Fruit fly (Drosophila melanogaster) whole organism, embryonic: Measurements from ENCODE around the gene CG13640.

Source experiments
- CG10147 ChIP-seq: fragments of 200-800 bp; sonication (Bioruptor generic); optimal IDR thresholded peaks from 2 replicates; lab custom pipeline; 2019; ENCODE audit warnings: missing biosample characterization, mild to moderate bottlenecking, missing genetic modification characterization, moderate library complexity
- CG10209 ChIP-seq: fragments of 200-800 bp; sonication (Bioruptor generic); optimal IDR thresholded peaks from 3 replicates; lab custom pipeline; 2017; ENCODE audit warnings: missing biosample characterization, mild to moderate bottlenecking, missing genetic modification characterization, missing genetic modification reagents
- CG10959 ChIP-seq: fragments of 200-800 bp; sonication (Bioruptor generic); IDR thresholded peaks from 2 replicates; pipeline ENCODE4 v1.3.6; 2022; ENCODE audit warnings: missing biosample characterization, missing genetic modification characterization
- CG11723 ChIP-seq: fragments of 200-800 bp; sonication (Bioruptor generic); optimal IDR thresholded peaks from 2 replicates; lab custom pipeline; 2017; ENCODE audit warnings: missing biosample characterization, mild to moderate bottlenecking, missing genetic modification characterization
- CG1233 ChIP-seq: fragments of 200-800 bp; sonication (Bioruptor generic); optimal IDR thresholded peaks from 4 replicates; lab custom pipeline; 2018; ENCODE audit warnings: missing biosample characterization, mild to moderate bottlenecking, missing genetic modification characterization
- CG1603 ChIP-seq: fragments of 200-800 bp; sonication (Bioruptor generic); optimal IDR thresholded peaks from 2 replicates; lab custom pipeline; 2019; ENCODE audit warnings: missing biosample characterization, mild to moderate bottlenecking, missing genetic modification characterization, moderate library complexity
- CG16779 ChIP-seq: fragments of 200-800 bp; sonication (Bioruptor generic); IDR thresholded peaks from 2 replicates; pipeline ENCODE4 v1.3.6; 2022; ENCODE audit warnings: missing biosample characterization, missing genetic modification characterization
- CG16815 ChIP-seq: fragments of 200-800 bp; sonication (Bioruptor generic); optimal IDR thresholded peaks from 3 replicates; lab custom pipeline; 2017; ENCODE audit warnings: missing biosample characterization, mild to moderate bottlenecking, missing genetic modification characterization
- CG17328 ChIP-seq: fragments of 200-800 bp; sonication (Bioruptor generic); IDR thresholded peaks from 2 replicates; pipeline ENCODE4 v1.3.6; 2022; ENCODE audit warnings: missing biosample characterization, missing genetic modification characterization
- CG18262 ChIP-seq: fragments of 200-800 bp; optimal IDR thresholded peaks from 3 replicates; lab custom pipeline; 2019; ENCODE audit warnings: missing biosample characterization, mild to moderate bottlenecking, missing genetic modification characterization, moderate library complexity
- CG2202 ChIP-seq: fragments of 200-800 bp; sonication (Bioruptor generic); optimal IDR thresholded peaks from 2 replicates; lab custom pipeline; 2018; ENCODE audit warnings: missing biosample characterization, mild to moderate bottlenecking, missing genetic modification characterization
- CG31224 ChIP-seq: fragments of 200-800 bp; sonication (Bioruptor generic); IDR thresholded peaks from 2 replicates; pipeline ENCODE4 v1.3.6; 2022; ENCODE audit warnings: missing biosample characterization, missing genetic modification characterization
- CG32767 ChIP-seq: fragments of 200-800 bp; sonication (Bioruptor generic); IDR thresholded peaks from 2 replicates; pipeline ENCODE4 v1.3.6; 2022; ENCODE audit warnings: missing biosample characterization, missing genetic modification characterization
- CG4360 ChIP-seq: fragments of 200-800 bp; sonication (Bioruptor generic); IDR thresholded peaks from 2 replicates; pipeline ENCODE4 v1.3.6; 2022; ENCODE audit warnings: missing biosample characterization, missing genetic modification characterization
- CG6765 ChIP-seq: fragments of 200-800 bp; sonication (Bioruptor generic); optimal IDR thresholded peaks from 3 replicates; lab custom pipeline; 2017; ENCODE audit warnings: missing biosample characterization, mild to moderate bottlenecking, missing genetic modification characterization
- CG7839 ChIP-seq: fragments of 200-800 bp; sonication (Bioruptor generic); optimal IDR thresholded peaks from 3 replicates; lab custom pipeline; 2018; ENCODE audit warnings: missing biosample characterization, mild to moderate bottlenecking, missing genetic modification characterization, moderate library complexity
- CHES-1-like ChIP-seq: fragments of 200-800 bp; sonication (Bioruptor generic); optimal IDR thresholded peaks from 2 replicates; lab custom pipeline; 2016; ENCODE audit warnings: missing biosample characterization, missing genetic modification characterization
- CoRest ChIP-seq: fragments of 200-800 bp; sonication (Bioruptor generic); optimal IDR thresholded peaks from 3 replicates; lab custom pipeline; 2018; ENCODE audit warnings: missing biosample characterization, mild to moderate bottlenecking, missing genetic modification characterization, moderate library complexity
- Dbx ChIP-seq: fragments of 200-800 bp; sonication (Bioruptor generic); IDR thresholded peaks from 3 replicates; pipeline ENCODE4 v1.3.6; 2022; ENCODE audit warnings: missing biosample characterization, missing genetic modification characterization
- Dref ChIP-seq: fragments of 200-800 bp; sonication (Bioruptor generic); IDR thresholded peaks from 2 replicates; pipeline ENCODE4 v1.3.6; 2022; ENCODE audit warnings: missing biosample characterization, missing genetic modification characterization
- Ets65A ChIP-seq: fragments of 200-800 bp; sonication (Bioruptor generic); peaks from one replicate; lab custom pipeline; 2016; ENCODE audit warnings: missing biosample characterization, missing genetic modification characterization
- HLHmδ ChIP-seq: fragments of 200-800 bp; sonication (Bioruptor generic); optimal IDR thresholded peaks from 2 replicates; lab custom pipeline; 2018; ENCODE audit warnings: missing biosample characterization, mild to moderate bottlenecking, missing genetic modification characterization, moderate library complexity
- Hmr ChIP-seq: fragments of 200-800 bp; sonication (Bioruptor generic); optimal IDR thresholded peaks from 3 replicates; lab custom pipeline; 2017; ENCODE audit warnings: mild to moderate bottlenecking, missing biosample characterization, missing genetic modification reagents, missing genetic modification characterization
- Hr3 ChIP-seq: fragments of 200-800 bp; sonication (Bioruptor generic); optimal IDR thresholded peaks from 3 replicates; lab custom pipeline; 2016; ENCODE audit warnings: missing biosample characterization, missing genetic modification characterization
- MBD-R2 ChIP-seq: fragments of 200-800 bp; sonication (Bioruptor generic); IDR thresholded peaks from 2 replicates; pipeline ENCODE4 v1.3.6; 2022; ENCODE audit warnings: missing biosample characterization, missing genetic modification characterization
- MESR4 ChIP-seq: fragments of 200-800 bp; sonication (Bioruptor generic); optimal IDR thresholded peaks from 2 replicates; lab custom pipeline; 2018; ENCODE audit warnings: missing biosample characterization, mild to moderate bottlenecking, missing genetic modification characterization, moderate library complexity
- Med ChIP-seq: fragments of 200-800 bp; sonication (Bioruptor generic); peaks from one replicate; lab custom pipeline; 2016; ENCODE audit warnings: missing biosample characterization, missing genetic modification characterization, mild to moderate bottlenecking, inconsistent platforms, moderate library complexity
- Nf-YB ChIP-seq: fragments of 200-800 bp; sonication (Bioruptor generic); optimal IDR thresholded peaks from 3 replicates; lab custom pipeline; 2019; ENCODE audit warnings: missing biosample characterization, mild to moderate bottlenecking, missing genetic modification characterization, moderate library complexity
- Sox100B ChIP-seq: fragments of 200-800 bp; sonication (Bioruptor generic); optimal IDR thresholded peaks from 3 replicates; lab custom pipeline; 2018; ENCODE audit warnings: missing biosample characterization, mild to moderate bottlenecking, missing genetic modification characterization
- Spps ChIP-seq: fragments of 200-800 bp; sonication (Bioruptor generic); optimal IDR thresholded peaks from 2 replicates; lab custom pipeline; 2018; ENCODE audit warnings: missing biosample characterization, mild to moderate bottlenecking, missing genetic modification characterization
- Tbp ChIP-seq: fragments of >200 bp; optimal IDR thresholded peaks from 2 replicates; lab custom pipeline; 2018; ENCODE audit warnings: missing biosample characterization, missing genetic modification characterization
- bab2 ChIP-seq: fragments of 200-800 bp; sonication (Bioruptor generic); optimal IDR thresholded peaks from 2 replicates; lab custom pipeline; 2016; ENCODE audit warnings: missing biosample characterization, missing genetic modification characterization
- bcd ChIP-seq: fragments of 200-800 bp; sonication (Bioruptor generic); optimal IDR thresholded peaks from 2 replicates; lab custom pipeline; 2017; ENCODE audit warnings: missing biosample characterization, mild to moderate bottlenecking, missing genetic modification characterization
- da ChIP-seq: fragments of 200-800 bp; sonication (Bioruptor generic); optimal IDR thresholded peaks from 2 replicates; lab custom pipeline; 2016; ENCODE audit warnings: missing biosample characterization, missing genetic modification characterization
- dysf ChIP-seq: fragments of 200-800 bp; sonication (Bioruptor generic); IDR thresholded peaks from 3 replicates; pipeline ENCODE4 v1.3.6; 2022; ENCODE audit warnings: missing biosample characterization, missing genetic modification characterization
- hkb ChIP-seq, 2 experiments: fragments of 200-800 bp in 1 of 2; fragments of >200 bp in 1 of 2; sonication (Bioruptor generic) in 1 of 2; IDR thresholded peaks in 1 of 2; optimal IDR thresholded peaks in 1 of 2; 2 replicates each; pipeline versions ENCODE4 v1.3.6 to Lab custom; 2017 to 2022; ENCODE audit warnings: missing biosample characterization in 1 of 2, missing genetic modification characterization in 1 of 2
- kni ChIP-seq: fragments of 200-800 bp; sonication (Bioruptor generic); optimal IDR thresholded peaks from 3 replicates; lab custom pipeline; 2017; ENCODE audit warnings: mild to moderate bottlenecking, missing biosample characterization, missing genetic modification reagents, missing genetic modification characterization
- knrl ChIP-seq: fragments of 200-800 bp; sonication (Bioruptor generic); IDR thresholded peaks from 3 replicates; pipeline ENCODE4 v1.3.6; 2022; ENCODE audit warnings: missing biosample characterization, missing genetic modification characterization; ENCODE audit not compliant: partially characterized antibody
- mirr ChIP-seq: fragments of 200-800 bp; sonication (Bioruptor generic); optimal IDR thresholded peaks from 3 replicates; lab custom pipeline; 2018; ENCODE audit warnings: missing biosample characterization, mild to moderate bottlenecking, missing genetic modification characterization
- nmo ChIP-seq: fragments of 200-800 bp; sonication (Bioruptor generic); optimal IDR thresholded peaks from 2 replicates; lab custom pipeline; 2018; ENCODE audit warnings: missing biosample characterization, mild to moderate bottlenecking, missing genetic modification characterization, moderate library complexity
- pnt ChIP-seq: fragments of 200-800 bp; sonication (Bioruptor generic); optimal IDR thresholded peaks from 3 replicates; lab custom pipeline; 2016; ENCODE audit warnings: missing biosample characterization, missing genetic modification characterization
- slou ChIP-seq: fragments of 200-800 bp; sonication (Bioruptor generic); optimal IDR thresholded peaks from 3 replicates; lab custom pipeline; 2016; ENCODE audit warnings: missing biosample characterization, missing genetic modification characterization
- stwl ChIP-seq: fragments of 200-800 bp; sonication (Bioruptor generic); optimal IDR thresholded peaks from 3 replicates; lab custom pipeline; 2018; ENCODE audit warnings: missing biosample characterization, mild to moderate bottlenecking, missing genetic modification characterization, moderate library complexity
- tio ChIP-seq: fragments of 200-800 bp; sonication (Bioruptor generic); optimal IDR thresholded peaks from 2 replicates; lab custom pipeline; 2017; ENCODE audit warnings: missing biosample characterization, missing genetic modification characterization, inconsistent platforms
- tna ChIP-seq: fragments of 200-800 bp; sonication (Bioruptor generic); IDR thresholded peaks from 2 replicates; pipeline ENCODE4 v1.3.6; 2022; ENCODE audit warnings: missing biosample characterization, missing genetic modification characterization; ENCODE audit not compliant: partially characterized antibody
- unc-4 ChIP-seq: fragments of 200-800 bp; sonication (Bioruptor generic); IDR thresholded peaks from 2 replicates; pipeline ENCODE4 v1.3.6; 2022; ENCODE audit warnings: missing biosample characterization, missing genetic modification characterization; ENCODE audit not compliant: partially characterized antibody
- zf30C ChIP-seq: fragments of 200-800 bp; sonication (Bioruptor generic); optimal IDR thresholded peaks from 3 replicates; lab custom pipeline; 2018; ENCODE audit warnings: missing biosample characterization, mild to moderate bottlenecking, missing genetic modification characterization
- zfh1 ChIP-seq: fragments of 200-800 bp; sonication (Bioruptor generic); IDR thresholded peaks from 3 replicates; pipeline ENCODE4 v1.3.6; 2022; ENCODE audit warnings: missing biosample characterization, missing genetic modification characterization

Gene CG13640

dm6 chr3R:24870389-24871048, 8.6 kb upstream of the CG13640 start, which contains the start of gene CycB3 (continued):
- TF ChIP-seq unc-4 (GFP tag; lab: Robert Waterston, UW): 0 out of 2 replicates have a peak, but pooled peaks have one; percentile 27
- TF ChIP-seq CG2202 (tag; lab: Kevin White, UChicago): no peak
- peak; percentile 30 for TF ChIP-seq Spps
- TF ChIP-seq CoRest: peak; percentile 51
- TF ChIP-seq tna (GFP tag; lab: Robert Waterston, UW): 0 out of 2 replicates have a peak, but pooled peaks have one; percentile 30
- peak; percentile 34 for TF ChIP-seq da
- TF ChIP-seq CG1603 (tag; lab: Kevin White, UChicago): peak; percentile 91
- TF ChIP-seq Dbx (GFP tag; lab: Robert Waterston, UW): 0 out of 3 replicates have a peak, but pooled peaks have one; percentile 13
- peak; percentile 3 for TF ChIP-seq CG11723
- TF ChIP-seq CG1233: peak; percentile 11
- peak; percentile 64 for TF ChIP-seq MESR4 (GFP tag; lab: Kevin White, UChicago)
- TF ChIP-seq CG4360 (GFP tag; lab: Robert Waterston, UW): 0 out of 2 replicates have a peak, but pooled peaks have one; percentile 22
- no peak for TF ChIP-seq CG10147 (GFP tag; lab: Kevin White, UChicago)
- no peak for TF ChIP-seq tio
- no peak for TF ChIP-seq CG31224 (GFP tag; lab: Robert Waterston, UW)
- peak; percentile 88 for TF ChIP-seq Med (GFP tag; lab: Kevin White, UChicago)
- TF ChIP-seq hkb (optimal IDR thresholded peaks at IDR 0.05; lab: Kevin White, UChicago): no peak
- TF ChIP-seq hkb (GFP tag; IDR thresholded peaks at IDR 0.05; lab: Robert Waterston, UW): 0 out of 2 replicates have a peak, but pooled peaks have one; percentile 9
- no peak for TF ChIP-seq CG16779 (GFP tag; lab: Robert Waterston, UW)
- TF ChIP-seq Hmr (GFP tag; lab: Kevin White, UChicago): peak; percentile 42
- no peak for TF ChIP-seq CG16815 (GFP tag; lab: Kevin White, UChicago)
- TF ChIP-seq nmo (GFP tag; lab: Kevin White, UChicago): peak; percentile 50
- TF ChIP-seq kni: peak; percentile 55
- peak; percentile 43; the same call in 1 of the 3 replicates for TF ChIP-seq zfh1
- TF ChIP-seq bcd (GFP tag; lab: Kevin White, UChicago): peak; percentile 34
- no peak for TF ChIP-seq bab2 (GFP tag; lab: Kevin White, UChicago)
- no peak for TF ChIP-seq dysf (GFP tag; lab: Robert Waterston, UW)
- no peak for TF ChIP-seq CG10959
- no peak for TF ChIP-seq pnt (GFP tag; lab: Kevin White, UChicago)
- peak; percentile 74 for TF ChIP-seq Dref
- peak; percentile 9 for TF ChIP-seq CG6765 (GFP tag; lab: Kevin White, UChicago)
- TF ChIP-seq CHES-1-like: peak; percentile 39
- no peak for TF ChIP-seq Nf-YB (GFP tag; lab: Kevin White, UChicago)
- peak; percentile 17 for TF ChIP-seq CG18262 (tag; lab: Kevin White, UChicago)
- TF ChIP-seq MBD-R2: peak; percentile 68
- peak; percentile 46; the same call in 1 of the 2 replicates for TF ChIP-seq CG17328 (GFP tag; lab: Robert Waterston, UW)
- TF ChIP-seq CG32767 (GFP tag; lab: Robert Waterston, UW): no peak
- TF ChIP-seq mirr: peak; percentile 22
- no peak for TF ChIP-seq CG10209 (GFP tag; lab: Kevin White, UChicago)
- peak; percentile 27; the same call in 1 of the 3 replicates for TF ChIP-seq knrl (GFP tag; lab: Robert Waterston, UW)
- TF ChIP-seq Sox100B (GFP tag; lab: Kevin White, UChicago): no peak
- no peak for TF ChIP-seq slou (GFP tag; lab: Kevin White, UChicago)
- TF ChIP-seq HLHmδ (GFP tag; lab: Kevin White, UChicago): peak; percentile 78
- TF ChIP-seq stwl: peak; percentile 65
- TF ChIP-seq CG7839 (tag; lab: Kevin White, UChicago): no peak
- TF ChIP-seq Ets65A: peak; percentile 9
- peak; percentile 17 for TF ChIP-seq Tbp (GFP tag; lab: Kevin White, UChicago)
- TF ChIP-seq Hr3 (GFP tag; lab: Kevin White, UChicago): no peak
- peak; percentile 14 for TF ChIP-seq zf30C (GFP tag; lab: Kevin White, UChicago)
